Fruit fly (Drosophila melanogaster): Measurements from ENCODE around the gene CG10877.

Gene CG10877

DNA sequence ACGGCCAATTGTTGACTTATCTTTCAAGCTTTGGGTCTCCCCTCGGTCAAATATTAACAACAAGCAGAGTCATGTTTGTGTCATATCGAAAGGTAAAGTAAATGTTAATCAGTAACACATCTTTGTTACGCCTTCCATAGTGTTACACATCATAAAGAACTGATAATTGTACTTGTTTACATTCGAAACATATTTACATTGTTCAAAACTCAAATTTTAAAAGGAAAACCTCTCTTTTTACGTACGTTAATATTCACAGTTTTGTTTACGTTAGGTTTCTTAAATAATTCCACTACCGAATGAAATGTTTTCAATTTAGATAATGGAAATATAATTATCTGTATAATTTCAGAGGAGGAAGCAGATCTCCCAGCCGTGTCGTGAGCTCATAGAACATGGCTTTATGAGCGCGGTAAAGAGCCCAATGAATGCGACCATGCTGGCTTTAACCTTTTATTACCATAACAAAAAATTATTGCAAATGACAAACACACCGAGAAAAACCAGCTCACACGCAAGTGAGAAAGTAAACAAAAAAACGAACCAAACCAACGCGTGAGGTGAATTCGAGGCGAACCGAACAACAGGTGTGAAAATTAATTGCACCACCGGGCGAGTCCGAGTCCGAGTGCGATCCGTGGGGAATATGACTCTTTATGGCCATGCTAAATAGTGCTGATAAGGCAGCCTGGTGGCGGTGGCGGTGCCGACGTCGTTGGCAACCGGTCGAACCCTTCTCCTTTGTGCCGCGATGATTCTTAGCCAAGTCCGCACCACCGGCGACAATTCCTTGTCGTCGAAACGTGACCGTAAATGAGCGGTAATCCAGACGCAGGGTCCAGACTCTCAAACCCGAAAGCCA lies 21.4 kb downstream of the CG10877 start (continued):
- TF ChIP-seq Hr78 (GFP tag; optimal IDR thresholded peaks at IDR 0.05) (peak in 1 of 2 experiments; percentile 31), corto (GFP tag; optimal IDR thresholded peaks at IDR 0.05) (no peak), Eip74EF (GFP tag; optimal IDR thresholded peaks at IDR 0.05) (peak in 1 of 2 experiments; percentile 19), lov (optimal IDR thresholded peaks at IDR 0.05) (no peak), lov (GFP tag; IDR thresholded peaks at IDR 0.05) (no peak), CG18262 (tag; optimal IDR thresholded peaks at IDR 0.05) (peak; percentile 61), CG10321 (GFP tag; IDR thresholded peaks at IDR 0.05) (0 out of 2 replicates have a peak, but pooled peaks have one; percentile 39), stc (GFP tag; IDR thresholded peaks at IDR 0.05) (no peak), CG12299 (tag; optimal IDR thresholded peaks at IDR 0.05) (peak; percentile 39), tup (GFP tag; optimal IDR thresholded peaks at IDR 0.05) (no peak), ssp (GFP tag; IDR thresholded peaks at IDR 0.05) (no peak), Antp (GFP tag; optimal IDR thresholded peaks at IDR 0.05) (no peak), dmrt11E (tag; optimal IDR thresholded peaks at IDR 0.05) (peak; percentile 74), fd64A (GFP tag; optimal IDR thresholded peaks at IDR 0.05) (peak; percentile 17), Taf1 (GFP tag; IDR thresholded peaks at IDR 0.05) (no peak), fd96Cb (tag; optimal IDR thresholded peaks at IDR 0.05) (no peak), HmgD (GFP tag; optimal IDR thresholded peaks at IDR 0.05) (no peak), CG12155 (GFP tag; optimal IDR thresholded peaks at IDR 0.05) (no peak), D19A (tag; optimal IDR thresholded peaks at IDR 0.05) (peak; percentile 30), B-H1 (GFP tag; IDR thresholded peaks at IDR 0.05) (no peak; the same call in 2 of the 3 replicates), CG14965 (GFP tag; optimal IDR thresholded peaks at IDR 0.05; ENCODE audit: borderline replicate concordance) (peak; percentile 11), hth (optimal IDR thresholded peaks at IDR 0.05) (no peak), gsb-n (tag; optimal IDR thresholded peaks at IDR 0.05) (peak; percentile 68), sc (optimal IDR thresholded peaks at IDR 0.05) (no peak), sc (GFP tag; optimal IDR thresholded peaks at IDR 0.05) (peak; percentile 14), gcm (GFP tag; optimal IDR thresholded peaks at IDR 0.05) (peak; percentile 72), HHEX (GFP tag; optimal IDR thresholded peaks at IDR 0.05) (peak; percentile 51), CG12769 (tag; optimal IDR thresholded peaks at IDR 0.05) (peak; percentile 9), CG2120 (GFP tag; optimal IDR thresholded peaks at IDR 0.05) (no peak), CG1647 (GFP tag; optimal IDR thresholded peaks at IDR 0.05) (no peak), CG3995 (GFP tag; optimal IDR thresholded peaks at IDR 0.05) (no peak), HLH3B (GFP tag; IDR thresholded peaks at IDR 0.05) (peak; percentile 49; the same call in 1 of the 2 replicates), Doc3 (GFP tag; IDR thresholded peaks at IDR 0.05; ENCODE audit: partially characterized antibody) (no peak), CG31441 (GFP tag; IDR thresholded peaks at IDR 0.05) (no peak; the same call in 1 of the 2 replicates), eyg (GFP tag; optimal IDR thresholded peaks at IDR 0.05) (no peak), Fer3 (tag; optimal IDR thresholded peaks at IDR 0.05) (peak; percentile 19), CG6254 (GFP tag; optimal IDR thresholded peaks at IDR 0.05) (peak; percentile 20), Atf3 (GFP tag; optimal IDR thresholded peaks at IDR 0.05) (no peak), CG8281 (tag; optimal IDR thresholded peaks at IDR 0.05) (peak; percentile 16), ato (GFP tag; IDR thresholded peaks at IDR 0.05; ENCODE audit: partially characterized antibody) (no peak), CG31388 (GFP tag; optimal IDR thresholded peaks at IDR 0.05) (no peak), CG7987 (GFP tag; optimal IDR thresholded peaks at IDR 0.05) (no peak), CG2202 (tag; optimal IDR thresholded peaks at IDR 0.05) (peak; percentile 77), CG5245 (GFP tag; optimal IDR thresholded peaks at IDR 0.05) (no peak), p53 (GFP tag; optimal IDR thresholded peaks at IDR 0.05) (no peak), CG17802 (tag; optimal IDR thresholded peaks at IDR 0.05) (no peak), tap (tag; optimal IDR thresholded peaks at IDR 0.05) (peak; percentile 41), Hr51 (GFP tag; optimal IDR thresholded peaks at IDR 0.05) (no peak)
